Worm (Caenorhabditis elegans): ENCODE measurements around the gene best-12.

ce11 chrV:16090685-16091084 is 41.4 kb downstream of the best-12 start, which contains the start of gene F22B8.3:
- TF ChIP-seq dpl-1 (GFP tag; optimal IDR thresholded peaks at IDR 0.05) (no peak), R02D3.7 (tag; optimal IDR thresholded peaks at IDR 0.05) (no peak), lin-29 (GFP tag; IDR thresholded peaks at IDR 0.05) (no peak), ctbp-1 (GFP tag; IDR thresholded peaks at IDR 0.05) (no peak), ces-1 (GFP tag; optimal IDR thresholded peaks at IDR 0.05) (no peak)

Data from whole organism, L4 larva.